Worm (Caenorhabditis elegans) whole organism, L4 larva: Measurements from ENCODE around the gene F26F2.10.
"Not testable (repeated sequence)": the region's sequence is repeated elsewhere in the genome, so short reads cannot be mapped to it uniquely, and the experiment has no call there.

Experiments
- D1046.2 ChIP-seq: fragments of 200-800 bp; sonication (Bioruptor generic); IDR thresholded peaks from 2 replicates; pipeline ENCODE4 v1.3.6; 2022; ENCODE audit warnings: missing genetic modification characterization, missing compliant biosample characterization
- F26F4.8 ChIP-seq: fragments of 200-800 bp; sonication (Bioruptor generic); conservative IDR thresholded peaks from 2 replicates; pipeline ENCODE4 v1.3.6; 2022; ENCODE audit warnings: missing genetic modification characterization, missing compliant biosample characterization
- ZK337.2 ChIP-seq: fragments of 200-800 bp; sonication (Bioruptor generic); IDR thresholded peaks from 2 replicates; pipeline ENCODE4 v1.3.6; 2022; ENCODE audit warnings: missing genetic modification reagents, missing genetic modification characterization, missing compliant biosample characterization
- ZK546.5 ChIP-seq, 2 experiments: sonication (generic microtip); optimal IDR thresholded peaks; 2 replicates each; lab custom pipeline; 2017; ENCODE audit warnings: missing biosample characterization in 2 of 2, missing genetic modification characterization in 2 of 2
- ceh-32 ChIP-seq: sonication (generic microtip); optimal IDR thresholded peaks from 2 replicates; lab custom pipeline; 2016; ENCODE audit warnings: mild to moderate bottlenecking, missing genetic modification characterization, missing compliant biosample characterization; ENCODE audit not compliant: poor library complexity
- ceh-44 ChIP-seq: fragments of 200-800 bp; sonication (Bioruptor generic); IDR thresholded peaks from 2 replicates; pipeline ENCODE4 v1.3.6; 2022; ENCODE audit warnings: missing genetic modification reagents, missing genetic modification characterization, missing compliant biosample characterization
- ceh-82 ChIP-seq: sonication (generic microtip); optimal IDR thresholded peaks from 2 replicates; lab custom pipeline; 2017; ENCODE audit warnings: missing biosample characterization, missing genetic modification characterization
- cey-2 ChIP-seq: sonication (generic microtip); optimal IDR thresholded peaks from 3 replicates; lab custom pipeline; 2017; ENCODE audit warnings: missing genetic modification characterization, mild to moderate bottlenecking, missing compliant biosample characterization, antibody characterized with exemption, borderline replicate concordance; ENCODE audit not compliant: insufficient read depth
- ctbp-1 ChIP-seq: fragments of 200-800 bp; sonication (Bioruptor generic); IDR thresholded peaks from 2 replicates; pipeline ENCODE4 v1.3.6; 2022; ENCODE audit warnings: missing genetic modification reagents, missing genetic modification characterization, missing compliant biosample characterization
- daf-12 ChIP-seq: fragments of 150-350 bp; optimal IDR thresholded peaks from 2 replicates; lab custom pipeline; 2014; ENCODE audit warnings: missing biosample characterization, missing genetic modification reagents, missing genetic modification characterization
- daf-16 ChIP-seq, 3 experiments: sonication (generic microtip); optimal IDR thresholded peaks; 2 replicates each; lab custom pipeline; 2016 to 2017; ENCODE audit warnings: missing genetic modification characterization in 3 of 3, missing genetic modification reagents in 3 of 3, mild to moderate bottlenecking in 2 of 3, missing compliant biosample characterization in 2 of 3, missing biosample characterization in 1 of 3, moderate library complexity in 1 of 3
- dmd-9 ChIP-seq: fragments of 200-800 bp; sonication (Bioruptor generic); IDR thresholded peaks from 2 replicates; pipeline ENCODE4 v1.3.6; 2022; ENCODE audit warnings: missing genetic modification reagents, missing genetic modification characterization, missing compliant biosample characterization
- dpl-1 ChIP-seq: fragments of 150-350 bp; optimal IDR thresholded peaks from 2 replicates; lab custom pipeline; 2014; ENCODE audit warnings: missing biosample characterization, missing genetic modification reagents, missing genetic modification characterization
- dve-1 ChIP-seq: sonication (generic microtip); optimal IDR thresholded peaks from 2 replicates; lab custom pipeline; 2017; ENCODE audit warnings: antibody characterized with exemption, mild to moderate bottlenecking, missing genetic modification characterization, missing compliant biosample characterization; ENCODE audit not compliant: insufficient read depth
- egl-27 ChIP-seq: sonication (generic microtip); optimal IDR thresholded peaks from 3 replicates; lab custom pipeline; 2017; ENCODE audit warnings: missing biosample characterization, missing genetic modification reagents, missing genetic modification characterization
- egl-43 ChIP-seq: fragments of 200-800 bp; sonication (Bioruptor generic); IDR thresholded peaks from 2 replicates; pipeline ENCODE4 v1.3.6; 2022; ENCODE audit warnings: missing genetic modification reagents, missing genetic modification characterization, missing compliant biosample characterization
- hif-1 ChIP-seq, 2 experiments: sonication (generic microtip); optimal IDR thresholded peaks; 2 replicates each; lab custom pipeline; 2016 to 2017; ENCODE audit warnings: missing compliant biosample characterization in 2 of 2, missing genetic modification characterization in 2 of 2, missing genetic modification reagents in 2 of 2, missing genotype in 2 of 2, mild to moderate bottlenecking in 1 of 2
- hmg-1.1 ChIP-seq: fragments of 200-800 bp; sonication (Bioruptor generic); IDR thresholded peaks from 2 replicates; pipeline ENCODE4 v1.3.6; 2022; ENCODE audit warnings: missing genetic modification reagents, missing genetic modification characterization, missing compliant biosample characterization
- jun-1 ChIP-seq: fragments of 150-350 bp; optimal IDR thresholded peaks from 2 replicates; lab custom pipeline; 2014; ENCODE audit warnings: missing biosample characterization, missing genetic modification reagents, missing genetic modification characterization
- lin-15B ChIP-seq: fragments of 150-350 bp; sonication (generic microtip); optimal IDR thresholded peaks from 3 replicates; lab custom pipeline; 2014; ENCODE audit warnings: missing biosample characterization, missing genetic modification characterization
- lsy-2 ChIP-seq, 2 experiments: fragments of 150-350 bp in 1 of 2; sonication (generic microtip) in 1 of 2; optimal IDR thresholded peaks; 2 replicates each; lab custom pipeline; 2014 to 2017; ENCODE audit warnings: missing biosample characterization in 2 of 2, missing genetic modification characterization in 2 of 2
- madf-5 ChIP-seq, 2 experiments: fragments of 200-800 bp; sonication (Bioruptor generic); IDR thresholded peaks; 2 replicates each; pipeline ENCODE4 v1.3.6; 2022; ENCODE audit warnings: missing compliant biosample characterization in 2 of 2, missing genetic modification characterization in 2 of 2
- mep-1 ChIP-seq: fragments of 150-350 bp; sonication (generic microtip); optimal IDR thresholded peaks from 3 replicates; lab custom pipeline; 2014; ENCODE audit warnings: missing biosample characterization, missing genetic modification characterization
- nhr-10 ChIP-seq: fragments of 150-350 bp; optimal IDR thresholded peaks from 2 replicates; lab custom pipeline; 2014; ENCODE audit warnings: missing biosample characterization, missing genetic modification characterization
- nhr-11 ChIP-seq: fragments of 150-350 bp; optimal IDR thresholded peaks from 2 replicates; lab custom pipeline; 2014; ENCODE audit warnings: missing biosample characterization, missing genetic modification characterization
- saeg-2 ChIP-seq: fragments of 200-800 bp; sonication (Bioruptor generic); IDR thresholded peaks from 2 replicates; pipeline ENCODE4 v1.3.6; 2022; ENCODE audit warnings: missing genetic modification reagents, missing genetic modification characterization, missing compliant biosample characterization
- sdz-12 ChIP-seq: fragments of 200-800 bp; sonication (Bioruptor generic); optimal IDR thresholded peaks from 2 replicates; lab custom pipeline; 2018; ENCODE audit warnings: mild to moderate bottlenecking, missing genetic modification characterization, missing compliant biosample characterization
- snpc-4 ChIP-seq: fragments of 150-350 bp; optimal IDR thresholded peaks from 2 replicates; lab custom pipeline; 2014; ENCODE audit warnings: missing biosample characterization, missing genetic modification characterization
- zip-11 ChIP-seq: fragments of 200-800 bp; sonication (Bioruptor generic); IDR thresholded peaks from 2 replicates; pipeline ENCODE4 v1.3.6; 2022; ENCODE audit warnings: missing genetic modification characterization, missing compliant biosample characterization
- ztf-11 ChIP-seq: fragments of 150-350 bp; optimal IDR thresholded peaks from 2 replicates; lab custom pipeline; 2014; ENCODE audit warnings: missing biosample characterization, missing genetic modification characterization

The F26F2.10 gene

ce11 chrV:20573392-20573791 is 21.3 kb downstream of the F26F2.10 start, which contains the start of gene F26F2.5:
Gene F26F2.5, plus strand, starts transcription at chrV:20573692.
- no peak for TF ChIP-seq ZK546.5 (tag; optimal IDR thresholded peaks at IDR 0.05; lab: Kevin White, UChicago)
- no peak for TF ChIP-seq mep-1 (tag; lab: Kevin White, UChicago)
- TF ChIP-seq ceh-32, result no peak
- no peak for TF ChIP-seq dmd-9 (GFP tag; lab: Robert Waterston, UW)
- TF ChIP-seq dve-1 (tag; lab: Kevin White, UChicago), result no peak

DNA sequence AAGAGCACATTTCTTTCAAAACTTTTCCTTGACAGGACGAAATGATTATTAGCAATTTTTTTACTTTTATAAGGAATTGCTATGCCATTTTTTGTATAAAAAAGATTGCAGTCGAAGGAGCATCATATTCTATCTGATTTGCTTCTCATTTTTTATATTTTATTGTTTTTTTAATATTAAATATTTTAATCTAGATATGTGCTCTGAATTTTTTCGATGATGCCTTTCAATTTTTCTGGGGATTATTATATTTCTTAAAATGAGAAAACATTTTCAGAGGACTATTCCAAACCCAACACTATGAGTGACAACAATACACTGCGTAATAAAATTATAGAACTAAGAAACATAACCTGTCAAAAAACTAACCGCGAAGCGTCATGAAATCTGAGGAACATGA is 25.7 kb downstream of the F26F2.10 start, which contains the start of gene F26F2.4:
Gene F26F2.4, plus strand, starts transcription at position 301 of the 400 bp plus-strand sequence.
- TF ChIP-seq snpc-4 (tag; lab: Kevin White, UChicago); jun-1 (tag; lab: Kevin White, UChicago); lsy-2 (tag; optimal IDR thresholded peaks at IDR 0.05; lab: Kevin White, UChicago): not testable (repeated sequence)
- TF ChIP-seq, all 104 proteins: peak for 0; not testable (repeated sequence) for 104

ce11 chrV:20566454-20566853 is 28.2 kb downstream of the F26F2.10 start, which contains the start of gene F26F2.3:
Gene F26F2.3, minus strand, starts transcription at chrV:20566554.
- TF ChIP-seq egl-27 (tag; lab: Kevin White, UChicago) (no peak), ctbp-1 (no peak), dpl-1 (GFP tag; lab: Kevin White, UChicago) (no peak), hmg-1.1 (GFP tag; lab: Robert Waterston, UW) (no peak), hif-1 (tag; optimal IDR thresholded peaks at IDR 0.05; lab: Kevin White, UChicago) (no peak), F26F4.8 (GFP tag; lab: Robert Waterston, UW) (no peak), D1046.2 (GFP tag; lab: Robert Waterston, UW) (no peak), ceh-44 (GFP tag; lab: Robert Waterston, UW) (no peak)

DNA sequence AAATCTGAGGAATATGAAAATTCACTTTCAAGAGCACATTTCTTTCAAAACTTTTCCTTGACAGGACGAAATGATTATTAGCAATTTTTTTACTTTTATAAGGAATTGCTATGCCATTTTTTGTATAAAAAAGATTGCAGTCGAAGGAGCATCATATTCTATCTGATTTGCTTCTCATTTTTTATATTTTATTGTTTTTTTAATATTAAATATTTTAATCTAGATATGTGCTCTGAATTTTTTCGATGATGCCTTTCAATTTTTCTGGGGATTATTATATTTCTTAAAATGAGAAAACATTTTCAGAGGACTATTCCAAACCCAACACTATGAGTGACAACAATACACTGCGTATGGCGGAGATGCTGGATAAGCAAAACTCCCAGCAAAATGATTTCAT is 30.6 kb downstream of the F26F2.10 start, which contains the start of gene F26F2.13:
Gene F26F2.13, plus strand, starts transcription at position 301 of the 400 bp plus-strand sequence.
- not testable (repeated sequence) for TF ChIP-seq ceh-82 (tag; lab: Kevin White, UChicago); ZK337.2 (GFP tag; lab: Robert Waterston, UW); daf-16 (GFP tag; optimal IDR thresholded peaks at IDR 0.05; lab: Kevin White, UChicago); daf-16 (tag; optimal IDR thresholded peaks at IDR 0.05; lab: Kevin White, UChicago)
- TF ChIP-seq, all 104 proteins: peak for 0; not testable (repeated sequence) for 104

DNA sequence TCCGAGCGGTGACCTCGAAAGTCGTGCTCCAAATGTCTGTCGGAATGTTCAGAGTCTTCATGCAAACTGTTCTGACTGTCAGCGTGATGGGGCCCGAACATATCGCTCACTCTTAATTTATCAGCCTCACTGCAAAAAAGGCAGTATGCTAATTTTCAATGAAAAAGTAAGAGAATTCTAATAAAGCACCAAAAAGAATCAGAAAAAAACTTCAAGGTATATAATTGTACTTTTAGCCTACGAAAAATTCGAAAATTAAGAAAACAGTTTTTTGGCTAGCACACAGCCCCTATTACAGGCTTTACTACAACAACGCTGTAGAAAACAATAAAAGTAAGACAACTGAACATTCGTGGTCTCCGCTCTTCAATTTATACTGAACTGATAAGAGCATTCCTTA is 32.9 kb downstream of the F26F2.10 start, which contains the start of gene F26F2.1:
Gene F26F2.1, minus strand, starts transcription at position 101 of the 400 bp plus-strand sequence.
- TF ChIP-seq egl-43, result no peak
- no peak for TF ChIP-seq madf-5 (GFP tag; IDR thresholded peaks at IDR 0.05; lab: Robert Waterston, UW)
- TF ChIP-seq ztf-11 (tag; lab: Kevin White, UChicago), result no peak
- no peak for TF ChIP-seq zip-11 (GFP tag; lab: Robert Waterston, UW)
- no peak for TF ChIP-seq sdz-12 (GFP tag; lab: Kevin White, UChicago)
- no peak for TF ChIP-seq lin-15B (tag; lab: Kevin White, UChicago)
- no peak for TF ChIP-seq saeg-2 (GFP tag; lab: Robert Waterston, UW)
- TF ChIP-seq cey-2 (tag; lab: Kevin White, UChicago), result no peak
- no peak for TF ChIP-seq nhr-11 (tag; lab: Kevin White, UChicago)

DNA sequence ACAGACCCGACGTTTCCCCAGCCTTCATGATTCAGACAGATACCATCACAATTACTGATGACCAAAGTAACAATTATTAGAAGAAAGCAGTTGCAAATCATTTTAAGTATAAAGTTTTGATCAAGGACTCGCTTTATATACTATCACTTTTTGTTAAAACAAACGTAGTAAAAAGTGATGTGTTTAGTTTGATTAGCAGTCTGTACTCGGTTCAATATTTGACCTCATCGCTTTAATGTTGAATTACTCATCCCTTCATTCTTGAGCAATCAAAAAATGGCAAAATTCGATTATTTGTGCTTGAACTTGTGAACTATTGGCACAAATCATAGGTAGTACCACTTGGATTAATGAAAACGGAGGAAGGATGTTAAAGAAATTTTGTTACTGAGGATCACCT is 36.4 kb downstream of the F26F2.10 start, which contains the start of gene abf-4:
Gene abf-4, minus strand, starts transcription at position 101 of the 400 bp plus-strand sequence.
- TF ChIP-seq jun-1 (tag; lab: Kevin White, UChicago) (no peak), nhr-10 (tag; lab: Kevin White, UChicago) (no peak), daf-12 (tag; lab: Kevin White, UChicago) (no peak), ceh-32 (no peak)
